Fruit fly (Drosophila melanogaster) whole organism, wandering third instar larva: ENCODE results near the gene Rpt4R.

Source experiments
- Abd-B ChIP-seq: fragments of >200 bp; optimal IDR thresholded peaks from 2 replicates; lab custom pipeline; 2017; ENCODE audit warnings: missing biosample characterization, missing genetic modification characterization
- CG9705 ChIP-seq: fragments of 200-800 bp; sonication (Bioruptor generic); optimal IDR thresholded peaks from 2 replicates; lab custom pipeline; 2018; ENCODE audit warnings: missing biosample characterization, mild to moderate bottlenecking, missing genetic modification characterization
- Dfd ChIP-seq: fragments of >200 bp; optimal IDR thresholded peaks from 2 replicates; lab custom pipeline; 2017; ENCODE audit warnings: missing biosample characterization, missing genetic modification characterization
- HLH106 ChIP-seq: fragments of 200-800 bp; optimal IDR thresholded peaks from 3 replicates; lab custom pipeline; 2019; ENCODE audit warnings: missing biosample characterization, mild to moderate bottlenecking, missing genetic modification characterization, moderate library complexity
- Jra ChIP-seq: sonication (Bioruptor generic); optimal IDR thresholded peaks from 2 replicates; lab custom pipeline; 2016; ENCODE audit warnings: missing biosample characterization, missing genetic modification characterization
- Vsx2 ChIP-seq: fragments of 200-300, 225-300 bp; sonication (Bioruptor generic); optimal IDR thresholded peaks from 2 replicates; lab custom pipeline; 2018; ENCODE audit warnings: missing biosample characterization, missing genetic modification characterization; ENCODE audit not compliant: partially characterized antibody
- ey ChIP-seq: fragments of 200-800 bp; sonication (Bioruptor generic); optimal IDR thresholded peaks from 2 replicates; lab custom pipeline; 2016; ENCODE audit warnings: missing biosample characterization, missing genetic modification characterization
- fru ChIP-seq: fragments of 200-800 bp; sonication (Bioruptor generic); optimal IDR thresholded peaks from 3 replicates; lab custom pipeline; 2016; ENCODE audit warnings: missing biosample characterization, mild to moderate bottlenecking, missing genetic modification characterization
- jim ChIP-seq: fragments of 175-275, 200-325 bp; sonication (Bioruptor generic); optimal IDR thresholded peaks from 2 replicates; lab custom pipeline; 2016; ENCODE audit warnings: missing biosample characterization, mild to moderate bottlenecking, missing genetic modification characterization
- pan ChIP-seq: fragments of >200 bp; optimal IDR thresholded peaks from 2 replicates; lab custom pipeline; 2017
- sv ChIP-seq: fragments of 200-800 bp; sonication (Bioruptor generic); optimal IDR thresholded peaks from 3 replicates; lab custom pipeline; 2016; ENCODE audit warnings: missing biosample characterization, missing genetic modification characterization
- usp ChIP-seq: fragments of >200 bp; optimal IDR thresholded peaks from 2 replicates; lab custom pipeline; 2017; ENCODE audit warnings: missing biosample characterization, missing genetic modification characterization

- TF ChIP-seq Dfd (GFP tag; lab: Kevin White, UChicago): no peak
- no peak for TF ChIP-seq Abd-B
- no peak for TF ChIP-seq usp (GFP tag; lab: Kevin White, UChicago)
- TF ChIP-seq HLH106 (tag; lab: Kevin White, UChicago): no peak
- TF ChIP-seq Jra (GFP tag; lab: Kevin White, UChicago): no peak
- no peak for TF ChIP-seq Vsx2 (GFP tag; lab: Kevin White, UChicago)
- no peak for TF ChIP-seq pan
- no peak for TF ChIP-seq ey (GFP tag; lab: Kevin White, UChicago)
- TF ChIP-seq CG9705: no peak
- TF ChIP-seq fru: no peak
- TF ChIP-seq jim: no peak
- TF ChIP-seq sv (GFP tag; lab: Kevin White, UChicago): no peak
These were observed 24.4 kb downstream of the Rpt4R start, which contains the start of gene prc for dm6 chr3L:11966104-11966503.
